Fruit fly (Drosophila melanogaster) whole organism, embryonic: ENCODE data around the gene Adck5.

Experiments
- ATbp ChIP-seq: fragments of 200-800 bp; sonication (Bioruptor generic); optimal IDR thresholded peaks from 2 replicates; lab custom pipeline; 2017; ENCODE audit warnings: missing biosample characterization, mild to moderate bottlenecking, missing genetic modification characterization, missing genetic modification reagents
- Aef1 ChIP-seq: fragments of 200-800 bp; sonication (Bioruptor generic); IDR thresholded peaks from 3 replicates; pipeline ENCODE4 v1.3.6; 2022; ENCODE audit warnings: missing biosample characterization, missing genetic modification characterization
- Bdp1 ChIP-seq: fragments of 200-800 bp; sonication (Bioruptor generic); optimal IDR thresholded peaks from 3 replicates; lab custom pipeline; 2016; ENCODE audit warnings: missing biosample characterization, missing genetic modification characterization
- Bteb2 ChIP-seq: fragments of 200-800 bp; sonication (Bioruptor generic); optimal IDR thresholded peaks from 2 replicates; lab custom pipeline; 2016; ENCODE audit warnings: missing biosample characterization, missing genetic modification characterization
- CG11093 ChIP-seq: fragments of 200-800 bp; sonication (Bioruptor generic); IDR thresholded peaks from 3 replicates; pipeline ENCODE4 v1.3.6; 2022; ENCODE audit warnings: missing biosample characterization, missing genetic modification characterization
- CG11560 ChIP-seq: fragments of 200-800 bp; sonication (Bioruptor generic); IDR thresholded peaks from 3 replicates; pipeline ENCODE4 v1.3.6; 2022; ENCODE audit warnings: missing biosample characterization, missing genetic modification characterization
- CG13424 ChIP-seq: fragments of 200-800 bp; sonication (Bioruptor generic); optimal IDR thresholded peaks from 2 replicates; lab custom pipeline; 2019; ENCODE audit warnings: missing biosample characterization, mild to moderate bottlenecking, missing genetic modification characterization, moderate library complexity
- CG14441 ChIP-seq: fragments of 200-800 bp; sonication (Bioruptor generic); IDR thresholded peaks from 2 replicates; pipeline ENCODE4 v1.3.6; 2022; ENCODE audit warnings: missing biosample characterization, missing genetic modification characterization
- CG1647 ChIP-seq: fragments of 200-800 bp; sonication (Bioruptor generic); optimal IDR thresholded peaks from 3 replicates; lab custom pipeline; 2016; ENCODE audit warnings: missing biosample characterization, missing genetic modification characterization
- CG16863 ChIP-seq: fragments of 200-800 bp; sonication (Bioruptor generic); optimal IDR thresholded peaks from 3 replicates; lab custom pipeline; 2016; ENCODE audit warnings: missing biosample characterization, missing genetic modification characterization
- CG18619 ChIP-seq: fragments of 200-800 bp; sonication (Bioruptor generic); optimal IDR thresholded peaks from 3 replicates; lab custom pipeline; 2017; ENCODE audit warnings: missing biosample characterization, mild to moderate bottlenecking, missing genetic modification characterization
- CG30020 ChIP-seq: fragments of 200-800 bp; optimal IDR thresholded peaks from 2 replicates; lab custom pipeline; 2019; ENCODE audit warnings: missing biosample characterization, mild to moderate bottlenecking, missing genetic modification characterization, moderate library complexity
- CG31441 ChIP-seq: fragments of 200-800 bp; sonication (Bioruptor generic); IDR thresholded peaks from 2 replicates; pipeline ENCODE4 v1.3.6; 2022; ENCODE audit warnings: missing biosample characterization, missing genetic modification characterization
- CG32772 ChIP-seq: fragments of 200-800 bp; sonication (Bioruptor generic); IDR thresholded peaks from 2 replicates; pipeline ENCODE4 v1.3.6; 2022; ENCODE audit warnings: missing biosample characterization, missing genetic modification characterization
- CG3407 ChIP-seq: fragments of 200-800 bp; sonication (Bioruptor generic); optimal IDR thresholded peaks from 2 replicates; lab custom pipeline; 2018; ENCODE audit warnings: missing biosample characterization, mild to moderate bottlenecking, missing genetic modification characterization
- CG4282 ChIP-seq: fragments of 200-800 bp; sonication (Bioruptor generic); optimal IDR thresholded peaks from 2 replicates; lab custom pipeline; 2016; ENCODE audit warnings: missing biosample characterization, missing genetic modification characterization
- CG6791 ChIP-seq: fragments of 200-800 bp; sonication (Bioruptor generic); IDR thresholded peaks from 3 replicates; pipeline ENCODE4 v1.3.6; 2022; ENCODE audit warnings: missing biosample characterization, missing genetic modification characterization; ENCODE audit not compliant: partially characterized antibody
- CG9932 ChIP-seq: fragments of 200-800 bp; sonication (Bioruptor generic); IDR thresholded peaks from 2 replicates; pipeline ENCODE4 v1.3.6; 2022; ENCODE audit warnings: missing biosample characterization, missing genetic modification characterization
- Chrac-16 ChIP-seq: fragments of 200-800 bp; sonication (Bioruptor generic); optimal IDR thresholded peaks from 3 replicates; lab custom pipeline; 2016; ENCODE audit warnings: missing biosample characterization, missing genetic modification characterization
- D19B ChIP-seq: fragments of 200-800 bp; sonication (Bioruptor generic); optimal IDR thresholded peaks from 2 replicates; lab custom pipeline; 2017; ENCODE audit warnings: missing biosample characterization, mild to moderate bottlenecking, missing genetic modification characterization
- Drgx ChIP-seq: fragments of 200-800 bp; sonication (Bioruptor generic); IDR thresholded peaks from 2 replicates; pipeline ENCODE4 v1.3.6; 2022; ENCODE audit warnings: missing biosample characterization, missing genetic modification characterization
- Eip74EF ChIP-seq, 2 experiments: fragments of 200-800 bp in 1 of 2; fragments of >200 bp in 1 of 2; sonication (Bioruptor generic) in 1 of 2; optimal IDR thresholded peaks; 2 replicates each; lab custom pipeline; 2017 to 2019; ENCODE audit warnings: missing biosample characterization in 2 of 2, missing genetic modification characterization in 2 of 2, mild to moderate bottlenecking in 1 of 2, moderate library complexity in 1 of 2
- Max ChIP-seq: fragments of 200-800 bp; sonication (Bioruptor generic); optimal IDR thresholded peaks from 2 replicates; lab custom pipeline; 2016; ENCODE audit warnings: missing biosample characterization, mild to moderate bottlenecking, missing genetic modification characterization
- Mes4 ChIP-seq: fragments of 200-800 bp; sonication (Bioruptor generic); optimal IDR thresholded peaks from 2 replicates; lab custom pipeline; 2016; ENCODE audit warnings: missing biosample characterization, missing genetic modification characterization
- Side ChIP-seq: fragments of 200-800 bp; sonication (Bioruptor generic); optimal IDR thresholded peaks from 2 replicates; lab custom pipeline; 2016; ENCODE audit warnings: missing biosample characterization, missing genetic modification characterization
- Trl ChIP-seq, 3 experiments: fragments of >200 bp in 2 of 3; fragments of 200-800 bp in 1 of 3; sonication (Bioruptor generic) in 1 of 3; optimal IDR thresholded peaks; 2 replicates in 1 of 3; 3 replicates in 2 of 3; lab custom pipeline; 2016 to 2017; ENCODE audit warnings: missing biosample characterization in 1 of 3, missing genetic modification characterization in 1 of 3
- Usf ChIP-seq: fragments of 200-800 bp; sonication (Bioruptor generic); optimal IDR thresholded peaks from 2 replicates; lab custom pipeline; 2017; ENCODE audit warnings: missing genotype, missing biosample characterization, missing genetic modification characterization
- ara ChIP-seq: fragments of 200-800 bp; sonication (Bioruptor generic); IDR thresholded peaks from 2 replicates; pipeline ENCODE4 v1.3.6; 2022; ENCODE audit warnings: missing biosample characterization, missing genetic modification characterization
- ase ChIP-seq: fragments of 200-800 bp; sonication (Bioruptor generic); IDR thresholded peaks from 3 replicates; pipeline ENCODE4 v1.3.6; 2022; ENCODE audit warnings: missing biosample characterization, missing genetic modification characterization
- ato ChIP-seq: fragments of 200-800 bp; sonication (Bioruptor generic); IDR thresholded peaks from 2 replicates; pipeline ENCODE4 v1.3.6; 2022; ENCODE audit warnings: missing biosample characterization, missing genetic modification characterization; ENCODE audit not compliant: partially characterized antibody
- az2 ChIP-seq: fragments of 200-800 bp; sonication (Bioruptor generic); optimal IDR thresholded peaks from 3 replicates; lab custom pipeline; 2016; ENCODE audit warnings: missing biosample characterization, missing genetic modification characterization
- bcd ChIP-seq: fragments of 200-800 bp; sonication (Bioruptor generic); optimal IDR thresholded peaks from 2 replicates; lab custom pipeline; 2017; ENCODE audit warnings: missing biosample characterization, mild to moderate bottlenecking, missing genetic modification characterization
- bowl ChIP-seq: fragments of 200-800 bp; sonication (Bioruptor generic); IDR thresholded peaks from 2 replicates; pipeline ENCODE4 v1.3.6; 2022; ENCODE audit warnings: missing biosample characterization, missing genetic modification characterization
- cad ChIP-seq: fragments of >200 bp; optimal IDR thresholded peaks from 2 replicates; lab custom pipeline; 2017; ENCODE audit warnings: missing biosample characterization, missing genetic modification characterization
- cg ChIP-seq: fragments of 200-800 bp; sonication (Bioruptor generic); optimal IDR thresholded peaks from 3 replicates; lab custom pipeline; 2019; ENCODE audit warnings: missing biosample characterization, mild to moderate bottlenecking, missing genetic modification characterization, moderate library complexity
- croc ChIP-seq: fragments of 200-800 bp; sonication (Bioruptor generic); conservative IDR thresholded peaks from 3 replicates; pipeline ENCODE4 v1.3.6; 2022; ENCODE audit warnings: missing biosample characterization, missing genetic modification characterization
- cwo ChIP-seq: fragments of 200-800 bp; sonication (Bioruptor generic); optimal IDR thresholded peaks from 3 replicates; lab custom pipeline; 2017; ENCODE audit warnings: missing biosample characterization, missing genetic modification characterization, mild to moderate bottlenecking, moderate library complexity, missing genetic modification reagents
- da ChIP-seq: fragments of 200-800 bp; sonication (Bioruptor generic); optimal IDR thresholded peaks from 2 replicates; lab custom pipeline; 2016; ENCODE audit warnings: missing biosample characterization, missing genetic modification characterization
- gro ChIP-seq: fragments of 200-800 bp; sonication (Bioruptor generic); optimal IDR thresholded peaks from 2 replicates; lab custom pipeline; 2016; ENCODE audit warnings: missing biosample characterization, missing genetic modification characterization
- gsb-n ChIP-seq: fragments of 200-800 bp; sonication (Bioruptor generic); optimal IDR thresholded peaks from 3 replicates; lab custom pipeline; 2018; ENCODE audit warnings: missing biosample characterization, mild to moderate bottlenecking, missing genetic modification characterization
- h ChIP-seq: fragments of >200 bp; optimal IDR thresholded peaks from 2 replicates; lab custom pipeline; 2017
- mam ChIP-seq: fragments of 200-800 bp; sonication (Bioruptor generic); optimal IDR thresholded peaks from 3 replicates; lab custom pipeline; 2016; ENCODE audit warnings: missing biosample characterization, missing genetic modification characterization
- onecut ChIP-seq: fragments of 200-800 bp; sonication (Bioruptor generic); IDR thresholded peaks from 2 replicates; pipeline ENCODE4 v1.3.6; 2022; ENCODE audit warnings: missing biosample characterization, missing genetic modification characterization
- pum ChIP-seq: fragments of 200-800 bp; sonication (Bioruptor generic); optimal IDR thresholded peaks from 2 replicates; lab custom pipeline; 2016; ENCODE audit warnings: missing biosample characterization, missing genetic modification characterization
- pzg ChIP-seq: fragments of 200-800 bp; sonication (Bioruptor generic); optimal IDR thresholded peaks from 3 replicates; lab custom pipeline; 2018; ENCODE audit warnings: missing biosample characterization, mild to moderate bottlenecking, missing genetic modification characterization, moderate library complexity
- salm ChIP-seq: fragments of 200-800 bp; sonication (Bioruptor generic); optimal IDR thresholded peaks from 2 replicates; lab custom pipeline; 2018; ENCODE audit warnings: missing biosample characterization, mild to moderate bottlenecking, missing genetic modification characterization
- sim ChIP-seq: fragments of 200-800 bp; sonication (Bioruptor generic); IDR thresholded peaks from 2 replicates; pipeline ENCODE4 v1.3.6; 2022; ENCODE audit warnings: missing biosample characterization, missing genetic modification characterization
- ssp ChIP-seq: fragments of 200-800 bp; sonication (Bioruptor generic); IDR thresholded peaks from 2 replicates; pipeline ENCODE4 v1.3.6; 2022; ENCODE audit warnings: missing biosample characterization, missing genetic modification characterization
- twi ChIP-seq: fragments of 200-800 bp; optimal IDR thresholded peaks from 2 replicates; lab custom pipeline; 2019; ENCODE audit warnings: missing biosample characterization, mild to moderate bottlenecking, missing genetic modification characterization, moderate library complexity
- zf30C ChIP-seq: fragments of 200-800 bp; sonication (Bioruptor generic); optimal IDR thresholded peaks from 3 replicates; lab custom pipeline; 2018; ENCODE audit warnings: missing biosample characterization, mild to moderate bottlenecking, missing genetic modification characterization

The Adck5 gene

dm6 chr3L:11169299-11170181, at the start of gene Adck5, which contains the start of gene wls (continued):
- TF ChIP-seq CG13424 (tag; lab: Kevin White, UChicago) (peak; percentile 21), cwo (no peak), CG6791 (GFP tag; lab: Robert Waterston, UW) (0 out of 3 replicates have a peak, but pooled peaks have one; percentile 20), Bdp1 (GFP tag; lab: Kevin White, UChicago) (no peak), az2 (GFP tag; lab: Kevin White, UChicago) (no peak), mam (GFP tag; lab: Kevin White, UChicago) (peak; percentile 3), pum (GFP tag; lab: Kevin White, UChicago) (no peak), Max (GFP tag; lab: Kevin White, UChicago) (no peak), salm (tag; lab: Kevin White, UChicago) (peak; percentile 25), CG16863 (no peak), pzg (peak; percentile 41), twi (no peak), CG14441 (GFP tag; lab: Robert Waterston, UW) (no peak), ssp (GFP tag; lab: Robert Waterston, UW) (no peak), Usf (GFP tag; lab: Kevin White, UChicago) (no peak), Trl (optimal IDR thresholded peaks at IDR 0.05; lab: Kevin White, UChicago) (no peak), Trl (GFP tag; optimal IDR thresholded peaks at IDR 0.05; lab: Kevin White, UChicago) (peak; percentile 23), CG3407 (GFP tag; lab: Kevin White, UChicago) (peak; percentile 11), cg (GFP tag; lab: Kevin White, UChicago) (no peak), bcd (GFP tag; lab: Kevin White, UChicago) (peak; percentile 59), CG4282 (GFP tag; lab: Kevin White, UChicago) (no peak), Drgx (GFP tag; lab: Robert Waterston, UW) (no peak; the same call in 1 of the 2 replicates), Aef1 (GFP tag; lab: Robert Waterston, UW) (no peak), Side (peak; percentile 70), croc (GFP tag; lab: Robert Waterston, UW) (no peak), sim (GFP tag; lab: Robert Waterston, UW) (no peak), ase (0 out of 3 replicates have a peak, but pooled peaks have one; percentile 19), CG18619 (GFP tag; lab: Kevin White, UChicago) (peak; percentile 27), Eip74EF (GFP tag; optimal IDR thresholded peaks at IDR 0.05; lab: Kevin White, UChicago) (no peak), D19B (GFP tag; lab: Kevin White, UChicago) (no peak), h (lab: Kevin White, UChicago) (no peak), CG1647 (GFP tag; lab: Kevin White, UChicago) (no peak), CG11093 (no peak), zf30C (GFP tag; lab: Kevin White, UChicago) (no peak), Bteb2 (GFP tag; lab: Kevin White, UChicago) (peak; percentile 44), bowl (GFP tag; lab: Robert Waterston, UW) (no peak), da (GFP tag; lab: Kevin White, UChicago) (no peak), ato (GFP tag; lab: Robert Waterston, UW) (no peak), Chrac-16 (no peak), ATbp (GFP tag; lab: Kevin White, UChicago) (peak; percentile 46), gsb-n (tag; lab: Kevin White, UChicago) (no peak), Mes4 (GFP tag; lab: Kevin White, UChicago) (peak; percentile 63), onecut (GFP tag; lab: Robert Waterston, UW) (no peak), CG31441 (GFP tag; lab: Robert Waterston, UW) (peak; percentile 44; the same call in 1 of the 2 replicates), ara (GFP tag; lab: Robert Waterston, UW) (no peak), CG32772 (no peak), CG11560 (tag; lab: Robert Waterston, UW) (no peak), CG30020 (tag; lab: Kevin White, UChicago) (no peak), CG9932 (no peak), gro (peak; percentile 40), cad (GFP tag; lab: Kevin White, UChicago) (no peak)
